Fruit fly (Drosophila melanogaster) whole organism, embryonic: ENCODE measurements around the gene Obp28a.

ENCODE experiments used
- Abd-B ChIP-seq: fragments of 200-800 bp; sonication (Bioruptor generic); optimal IDR thresholded peaks from 2 replicates; lab custom pipeline; 2018; ENCODE audit warnings: missing biosample characterization, mild to moderate bottlenecking, missing genetic modification characterization, moderate library complexity
- BEAF-32 ChIP-seq: fragments of 200-800 bp; sonication (Bioruptor generic); optimal IDR thresholded peaks from 3 replicates; lab custom pipeline; 2017; ENCODE audit warnings: missing biosample characterization, missing genetic modification characterization, mild to moderate bottlenecking, moderate library complexity, missing genetic modification reagents
- CG10147 ChIP-seq: fragments of 200-800 bp; sonication (Bioruptor generic); optimal IDR thresholded peaks from 2 replicates; lab custom pipeline; 2019; ENCODE audit warnings: missing biosample characterization, mild to moderate bottlenecking, missing genetic modification characterization, moderate library complexity
- CG10979 ChIP-seq: fragments of 200-800 bp; sonication (Bioruptor generic); optimal IDR thresholded peaks from 2 replicates; lab custom pipeline; 2018; ENCODE audit warnings: missing biosample characterization, mild to moderate bottlenecking, missing genetic modification characterization, moderate library complexity
- CG11504 ChIP-seq: fragments of 200-800 bp; sonication (Bioruptor generic); optimal IDR thresholded peaks from 3 replicates; lab custom pipeline; 2019; ENCODE audit warnings: missing biosample characterization, mild to moderate bottlenecking, missing genetic modification characterization, moderate library complexity
- CG11723 ChIP-seq: fragments of 200-800 bp; sonication (Bioruptor generic); optimal IDR thresholded peaks from 2 replicates; lab custom pipeline; 2017; ENCODE audit warnings: missing biosample characterization, mild to moderate bottlenecking, missing genetic modification characterization
- CG12155 ChIP-seq: fragments of 200-800 bp; sonication (Bioruptor generic); optimal IDR thresholded peaks from 3 replicates; lab custom pipeline; 2016; ENCODE audit warnings: missing biosample characterization, missing genetic modification characterization
- CG12769 ChIP-seq: fragments of 200-800 bp; sonication (Bioruptor generic); optimal IDR thresholded peaks from 2 replicates; lab custom pipeline; 2019; ENCODE audit warnings: missing biosample characterization, mild to moderate bottlenecking, missing genetic modification characterization, moderate library complexity
- CG13424 ChIP-seq: fragments of 200-800 bp; sonication (Bioruptor generic); optimal IDR thresholded peaks from 2 replicates; lab custom pipeline; 2019; ENCODE audit warnings: missing biosample characterization, mild to moderate bottlenecking, missing genetic modification characterization, moderate library complexity
- CG13894 ChIP-seq: fragments of 200-800 bp; sonication (Bioruptor generic); optimal IDR thresholded peaks from 3 replicates; lab custom pipeline; 2018; ENCODE audit warnings: missing biosample characterization, mild to moderate bottlenecking, missing genetic modification characterization, moderate library complexity
- CG14441 ChIP-seq: fragments of 200-800 bp; sonication (Bioruptor generic); IDR thresholded peaks from 2 replicates; pipeline ENCODE4 v1.3.6; 2022; ENCODE audit warnings: missing biosample characterization, missing genetic modification characterization
- CG3163 ChIP-seq: fragments of 200-800 bp; sonication (Bioruptor generic); optimal IDR thresholded peaks from 3 replicates; lab custom pipeline; 2016; ENCODE audit warnings: missing biosample characterization, missing genetic modification characterization
- CG32772 ChIP-seq: fragments of 200-800 bp; sonication (Bioruptor generic); IDR thresholded peaks from 2 replicates; pipeline ENCODE4 v1.3.6; 2022; ENCODE audit warnings: missing biosample characterization, missing genetic modification characterization
- CG4617 ChIP-seq: fragments of 200-800 bp; sonication (Bioruptor generic); optimal IDR thresholded peaks from 3 replicates; lab custom pipeline; 2016; ENCODE audit warnings: missing biosample characterization, missing genetic modification characterization, borderline replicate concordance
- CG5245 ChIP-seq: fragments of 200-800 bp; sonication (Bioruptor generic); optimal IDR thresholded peaks from 3 replicates; lab custom pipeline; 2016; ENCODE audit warnings: missing biosample characterization, missing genetic modification characterization
- CG8290 ChIP-seq, 3 experiments: fragments of 200-800 bp; sonication (Bioruptor generic); optimal IDR thresholded peaks; 2 replicates each; lab custom pipeline; 2016 to 2019; ENCODE audit warnings: missing biosample characterization in 3 of 3, missing genetic modification characterization in 3 of 3, mild to moderate bottlenecking in 2 of 3, moderate library complexity in 1 of 3
- CG8924 ChIP-seq: fragments of 200-800 bp; optimal IDR thresholded peaks from 3 replicates; lab custom pipeline; 2019; ENCODE audit warnings: missing biosample characterization, mild to moderate bottlenecking, missing genetic modification characterization, moderate library complexity
- CG8944 ChIP-seq: fragments of 200-800 bp; sonication (Bioruptor generic); optimal IDR thresholded peaks from 3 replicates; lab custom pipeline; 2016; ENCODE audit warnings: missing biosample characterization, missing genetic modification characterization
- CG9932 ChIP-seq: fragments of 200-800 bp; sonication (Bioruptor generic); IDR thresholded peaks from 2 replicates; pipeline ENCODE4 v1.3.6; 2022; ENCODE audit warnings: missing biosample characterization, missing genetic modification characterization
- CTCF ChIP-seq: fragments of 200-800 bp; sonication (Bioruptor generic); optimal IDR thresholded peaks from 2 replicates; lab custom pipeline; 2017; ENCODE audit warnings: missing biosample characterization, mild to moderate bottlenecking, missing genetic modification characterization, moderate library complexity
- CoRest ChIP-seq: fragments of 200-800 bp; sonication (Bioruptor generic); optimal IDR thresholded peaks from 3 replicates; lab custom pipeline; 2018; ENCODE audit warnings: missing biosample characterization, mild to moderate bottlenecking, missing genetic modification characterization, moderate library complexity
- Dad ChIP-seq: fragments of 200-800 bp; sonication (Bioruptor generic); optimal IDR thresholded peaks from 3 replicates; lab custom pipeline; 2016; ENCODE audit warnings: missing biosample characterization, missing genetic modification characterization
- Fer2 ChIP-seq: fragments of 200-800 bp; sonication (Bioruptor generic); optimal IDR thresholded peaks from 2 replicates; lab custom pipeline; 2018; ENCODE audit warnings: missing biosample characterization, mild to moderate bottlenecking, missing genetic modification characterization, moderate library complexity
- Gug ChIP-seq: fragments of 200-800 bp; sonication (Bioruptor generic); IDR thresholded peaks from 4 replicates; pipeline ENCODE4 v1.3.6; 2022; ENCODE audit warnings: missing biosample characterization, missing genetic modification characterization
- HLH4C ChIP-seq: fragments of 200-800 bp; sonication (Bioruptor generic); IDR thresholded peaks from 3 replicates; pipeline ENCODE4 v1.3.6; 2022; ENCODE audit warnings: missing biosample characterization, missing genetic modification characterization; ENCODE audit not compliant: partially characterized antibody
- HmgD ChIP-seq: fragments of 200-800 bp; sonication (Bioruptor generic); optimal IDR thresholded peaks from 3 replicates; lab custom pipeline; 2016; ENCODE audit warnings: missing biosample characterization, missing genetic modification characterization
- Hsf ChIP-seq: fragments of 200-800 bp; sonication (Bioruptor generic); optimal IDR thresholded peaks from 3 replicates; lab custom pipeline; 2016; ENCODE audit warnings: missing biosample characterization, missing genetic modification characterization
- Myb ChIP-seq: fragments of 200-800 bp; sonication (Bioruptor generic); optimal IDR thresholded peaks from 2 replicates; lab custom pipeline; 2016; ENCODE audit warnings: missing biosample characterization, missing genetic modification characterization
- NC2α ChIP-seq: fragments of 200-800 bp; sonication (Bioruptor generic); optimal IDR thresholded peaks from 2 replicates; lab custom pipeline; 2016; ENCODE audit warnings: missing biosample characterization, missing genetic modification characterization
- Opbp ChIP-seq: fragments of 200-800 bp; sonication (Bioruptor generic); IDR thresholded peaks from 3 replicates; pipeline ENCODE4 v1.3.6; 2022; ENCODE audit warnings: missing biosample characterization, missing genetic modification characterization; ENCODE audit not compliant: partially characterized antibody
- YL-1 ChIP-seq: fragments of 200-800 bp; sonication (Bioruptor generic); optimal IDR thresholded peaks from 3 replicates; lab custom pipeline; 2017; ENCODE audit warnings: missing biosample characterization, mild to moderate bottlenecking, missing genetic modification characterization
- bcd ChIP-seq: fragments of 200-800 bp; sonication (Bioruptor generic); optimal IDR thresholded peaks from 2 replicates; lab custom pipeline; 2017; ENCODE audit warnings: missing biosample characterization, mild to moderate bottlenecking, missing genetic modification characterization
- cad ChIP-seq: fragments of >200 bp; optimal IDR thresholded peaks from 2 replicates; lab custom pipeline; 2017; ENCODE audit warnings: missing biosample characterization, missing genetic modification characterization
- caup ChIP-seq: fragments of 200-800 bp; sonication (Bioruptor generic); optimal IDR thresholded peaks from 3 replicates; lab custom pipeline; 2017; ENCODE audit warnings: missing biosample characterization, mild to moderate bottlenecking, missing genetic modification characterization, moderate library complexity; ENCODE audit not compliant: severe bottlenecking
- disco-r ChIP-seq: fragments of 200-800 bp; sonication (Bioruptor generic); optimal IDR thresholded peaks from 2 replicates; lab custom pipeline; 2016; ENCODE audit warnings: missing biosample characterization, missing genetic modification characterization
- emc ChIP-seq: fragments of 200-800 bp; sonication (Bioruptor generic); optimal IDR thresholded peaks from 2 replicates; lab custom pipeline; 2016; ENCODE audit warnings: missing biosample characterization, missing genetic modification characterization
- exex ChIP-seq: fragments of 200-800 bp; sonication (Bioruptor generic); optimal IDR thresholded peaks from 4 replicates; lab custom pipeline; 2018; ENCODE audit warnings: missing biosample characterization, mild to moderate bottlenecking, missing genetic modification characterization, moderate library complexity
- ftz-f1 ChIP-seq: fragments of 200-800 bp; sonication (Bioruptor generic); optimal IDR thresholded peaks from 2 replicates; lab custom pipeline; 2016; ENCODE audit warnings: missing biosample characterization, missing genetic modification characterization
- grau ChIP-seq: fragments of 200-800 bp; optimal IDR thresholded peaks from 3 replicates; lab custom pipeline; 2019; ENCODE audit warnings: missing biosample characterization, mild to moderate bottlenecking, missing genetic modification characterization, moderate library complexity
- insv ChIP-seq, 2 experiments: fragments of 200-800 bp; sonication (Bioruptor generic); optimal IDR thresholded peaks; 3 replicates each; lab custom pipeline; 2016 to 2018; ENCODE audit warnings: missing biosample characterization in 2 of 2, missing genetic modification characterization in 2 of 2
- klu ChIP-seq: fragments of 200-800 bp; sonication (Bioruptor generic); IDR thresholded peaks from 2 replicates; pipeline ENCODE4 v1.3.6; 2022; ENCODE audit warnings: missing biosample characterization, missing genetic modification characterization
- lbe ChIP-seq: fragments of 200-800 bp; sonication (Bioruptor generic); optimal IDR thresholded peaks from 2 replicates; lab custom pipeline; 2016; ENCODE audit warnings: missing biosample characterization, mild to moderate bottlenecking, missing genetic modification characterization
- nom ChIP-seq: fragments of 200-800 bp; sonication (Bioruptor generic); optimal IDR thresholded peaks from 2 replicates; lab custom pipeline; 2017; ENCODE audit warnings: missing biosample characterization, missing genetic modification characterization, mild to moderate bottlenecking, moderate library complexity, missing genetic modification reagents
- onecut ChIP-seq: fragments of 200-800 bp; sonication (Bioruptor generic); IDR thresholded peaks from 2 replicates; pipeline ENCODE4 v1.3.6; 2022; ENCODE audit warnings: missing biosample characterization, missing genetic modification characterization
- psq ChIP-seq: fragments of 200-800 bp; sonication (Bioruptor generic); optimal IDR thresholded peaks from 2 replicates; lab custom pipeline; 2017; ENCODE audit warnings: missing biosample characterization, missing genetic modification characterization
- so ChIP-seq: fragments of 200-800 bp; sonication (Bioruptor generic); IDR thresholded peaks from 3 replicates; pipeline ENCODE4 v1.3.6; 2022; ENCODE audit warnings: missing biosample characterization, missing genetic modification characterization
- stc ChIP-seq: fragments of 200-800 bp; sonication (Bioruptor generic); IDR thresholded peaks from 2 replicates; pipeline ENCODE4 v1.3.6; 2022; ENCODE audit warnings: missing biosample characterization, missing genetic modification characterization
- unpg ChIP-seq: fragments of 200-800 bp; sonication (Bioruptor generic); optimal IDR thresholded peaks from 3 replicates; lab custom pipeline; 2018; ENCODE audit warnings: missing biosample characterization, mild to moderate bottlenecking, missing genetic modification characterization, moderate library complexity
- zen ChIP-seq: fragments of 200-800 bp; sonication (Bioruptor generic); optimal IDR thresholded peaks from 3 replicates; lab custom pipeline; 2018; ENCODE audit warnings: missing biosample characterization, mild to moderate bottlenecking, missing genetic modification characterization, moderate library complexity

Gene Obp28a

DNA sequence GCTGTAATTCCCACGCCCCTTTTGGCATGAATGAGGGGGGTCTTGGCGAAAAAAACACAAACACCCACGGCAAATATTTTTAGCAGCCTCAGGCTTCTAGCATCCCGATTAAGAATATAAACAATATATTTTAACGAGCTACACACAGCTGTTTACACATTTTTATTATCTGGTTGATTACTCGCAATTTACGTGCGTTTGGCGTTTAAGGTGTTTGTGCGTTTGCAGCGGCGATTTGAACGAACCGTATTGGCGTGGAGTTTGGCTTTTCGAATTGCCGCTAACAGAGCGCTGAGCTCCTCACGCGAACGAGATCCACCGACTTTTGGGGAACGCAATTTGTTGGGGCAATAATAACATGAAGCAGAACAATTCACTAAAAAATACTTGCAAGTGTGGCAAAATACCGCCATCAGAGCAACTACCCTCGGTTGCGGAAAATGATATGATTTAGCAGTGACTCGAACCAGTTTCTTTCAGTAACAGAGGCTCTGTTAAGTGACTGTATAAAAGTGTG lies 1.1 kb downstream of the Obp28a start, which contains the start of gene Ziz (continued):
- peak; percentile 54 for TF ChIP-seq Abd-B (GFP tag; lab: Kevin White, UChicago)
- TF ChIP-seq HLH4C (GFP tag; lab: Robert Waterston, UW): peak; percentile 50; the same call in 1 of the 3 replicates
- TF ChIP-seq CG11723 (GFP tag; lab: Kevin White, UChicago): peak; percentile 29
- TF ChIP-seq Fer2 (tag; lab: Kevin White, UChicago): no peak
- TF ChIP-seq CG8944: no peak
- peak; percentile 76 for TF ChIP-seq CG13894 (tag; lab: Kevin White, UChicago)
- peak; percentile 34; the same call in 1 of the 2 replicates for TF ChIP-seq onecut (GFP tag; lab: Robert Waterston, UW)
- TF ChIP-seq CTCF (GFP tag; lab: Kevin White, UChicago): peak; percentile 75
- peak; percentile 61 for TF ChIP-seq CG11504 (tag; lab: Kevin White, UChicago)
- peak; percentile 41 for TF ChIP-seq grau (tag; lab: Kevin White, UChicago)
- TF ChIP-seq CG14441: peak; percentile 16; the same call in 1 of the 2 replicates
- TF ChIP-seq CG9932 (GFP tag; lab: Robert Waterston, UW): peak; percentile 27; the same call in 1 of the 2 replicates
- peak; percentile 2 for TF ChIP-seq exex (tag; lab: Kevin White, UChicago)
- TF ChIP-seq cad (GFP tag; lab: Kevin White, UChicago): peak; percentile 4
- peak; percentile 17 for TF ChIP-seq disco-r (GFP tag; lab: Kevin White, UChicago)
- peak; percentile 17 for TF ChIP-seq CG13424 (tag; lab: Kevin White, UChicago)
- peak; percentile 51 for TF ChIP-seq CG3163 (GFP tag; lab: Kevin White, UChicago)
- TF ChIP-seq CG5245 (GFP tag; lab: Kevin White, UChicago): no peak
- 0 out of 4 replicates have a peak, but pooled peaks have one; percentile 22 for TF ChIP-seq Gug (GFP tag; lab: Robert Waterston, UW)
- TF ChIP-seq YL-1 (GFP tag; lab: Kevin White, UChicago): peak; percentile 20
- peak; percentile 36 for TF ChIP-seq zen
- peak; percentile 79; the same call in 2 of the 3 replicates for TF ChIP-seq Opbp
- TF ChIP-seq nom: peak; percentile 39
- TF ChIP-seq CG12769 (tag; lab: Kevin White, UChicago): peak; percentile 78
- peak; percentile 73 for TF ChIP-seq CG10147 (GFP tag; lab: Kevin White, UChicago)
- TF ChIP-seq BEAF-32 (GFP tag; lab: Kevin White, UChicago): peak; percentile 55
- TF ChIP-seq klu (GFP tag; lab: Robert Waterston, UW): no peak
- peak; percentile 30 for TF ChIP-seq Dad (GFP tag; lab: Kevin White, UChicago)
- TF ChIP-seq CG32772: no peak
- TF ChIP-seq CG12155 (GFP tag; lab: Kevin White, UChicago): peak; percentile 33
- peak; percentile 47 for TF ChIP-seq CG8924 (tag; lab: Kevin White, UChicago)
- peak; percentile 8 for TF ChIP-seq CG10979 (tag; lab: Kevin White, UChicago)
- TF ChIP-seq so (GFP tag; lab: Robert Waterston, UW): peak; percentile 70; the same call in 2 of the 3 replicates
- peak; percentile 65 for TF ChIP-seq CG8290 (GFP tag; optimal IDR thresholded peaks at IDR 0.05; lab: Kevin White, UChicago)
- TF ChIP-seq CG8290 (tag; optimal IDR thresholded peaks at IDR 0.05; lab: Kevin White, UChicago): peak in 1 of 2 experiments; percentile 86
- peak; percentile 97 for TF ChIP-seq Myb (GFP tag; lab: Kevin White, UChicago)
- TF ChIP-seq unpg (GFP tag; lab: Kevin White, UChicago): peak; percentile 3
- TF ChIP-seq ftz-f1 (GFP tag; lab: Kevin White, UChicago): peak; percentile 42
- TF ChIP-seq CG4617 (GFP tag; lab: Kevin White, UChicago): peak; percentile 17
- peak; percentile 62 for TF ChIP-seq caup
- no peak for TF ChIP-seq HmgD (GFP tag; lab: Kevin White, UChicago)
- no peak for TF ChIP-seq psq
- peak; percentile 14 for TF ChIP-seq bcd
- TF ChIP-seq Hsf: peak; percentile 6
- 0 out of 2 replicates have a peak, but pooled peaks have one; percentile 8 for TF ChIP-seq stc
- no peak for TF ChIP-seq NC2α (GFP tag; lab: Kevin White, UChicago)
- TF ChIP-seq emc (GFP tag; lab: Kevin White, UChicago): no peak
- peak; percentile 47 for TF ChIP-seq CoRest
- TF ChIP-seq insv (GFP tag; optimal IDR thresholded peaks at IDR 0.05; lab: Kevin White, UChicago): peak in 1 of 2 experiments; percentile 49
- TF ChIP-seq lbe (GFP tag; lab: Kevin White, UChicago): peak; percentile 35
